Worm (Caenorhabditis elegans): ENCODE results near the gene rml-3.

ce11 chrX:6256430-6256829, 17.6 kb upstream of the rml-3 start:
- TF ChIP-seq sea-2 (GFP tag; optimal IDR thresholded peaks at IDR 0.05), result no peak
- TF ChIP-seq unc-62 (GFP tag; optimal IDR thresholded peaks at IDR 0.05), result no peak
- TF ChIP-seq mdl-1 (tag; optimal IDR thresholded peaks at IDR 0.05), result no peak
- TF ChIP-seq fkh-10 (GFP tag; optimal IDR thresholded peaks at IDR 0.05), result no peak
- TF ChIP-seq egl-27 (tag; optimal IDR thresholded peaks at IDR 0.05), result no peak
- TF ChIP-seq ama-1 (optimal IDR thresholded peaks at IDR 0.05), result peak; percentile 51
- TF ChIP-seq pqm-1 (tag; optimal IDR thresholded peaks at IDR 0.05), result peak; percentile 89

Measured in whole organism, L3 larva.